Worm (Caenorhabditis elegans) whole organism, L4 larva: ENCODE results near the gene ttr-24.

Source experiments
- F49E8.2 ChIP-seq: sonication (generic microtip); optimal IDR thresholded peaks from 2 replicates; lab custom pipeline; 2016; ENCODE audit warnings: missing compliant biosample characterization, mild to moderate bottlenecking, missing genetic modification characterization, borderline replicate concordance
- T20F7.1 ChIP-seq: fragments of 200-800 bp; sonication (Bioruptor generic); optimal IDR thresholded peaks from 2 replicates; lab custom pipeline; 2018; ENCODE audit warnings: mild to moderate bottlenecking, missing genetic modification characterization, missing compliant biosample characterization
- Y105C5A.15 ChIP-seq: fragments of 200-800 bp; sonication (Bioruptor generic); IDR thresholded peaks from 2 replicates; pipeline ENCODE4 v1.3.6; 2022; ENCODE audit warnings: missing genetic modification characterization, missing compliant biosample characterization
- Y75B8A.6 ChIP-seq: fragments of 200-800 bp; sonication (Bioruptor generic); IDR thresholded peaks from 2 replicates; pipeline ENCODE4 v1.3.6; 2022; ENCODE audit warnings: missing genetic modification reagents, missing genetic modification characterization, missing compliant biosample characterization
- ZK337.2 ChIP-seq: fragments of 200-800 bp; sonication (Bioruptor generic); IDR thresholded peaks from 2 replicates; pipeline ENCODE4 v1.3.6; 2022; ENCODE audit warnings: missing genetic modification reagents, missing genetic modification characterization, missing compliant biosample characterization
- aha-1 ChIP-seq: fragments of 150-350 bp; peaks from one replicate; lab custom pipeline; 2014; ENCODE audit warnings: missing biosample characterization, missing genetic modification characterization
- ceh-20 ChIP-seq: fragments of 200-800 bp; sonication (Bioruptor generic); IDR thresholded peaks from 2 replicates; pipeline ENCODE4 v1.3.6; 2022; ENCODE audit warnings: missing genetic modification reagents, missing genetic modification characterization, missing compliant biosample characterization
- ceh-32 ChIP-seq: sonication (generic microtip); optimal IDR thresholded peaks from 2 replicates; lab custom pipeline; 2016; ENCODE audit warnings: mild to moderate bottlenecking, missing genetic modification characterization, missing compliant biosample characterization; ENCODE audit not compliant: poor library complexity
- ceh-62 ChIP-seq: sonication (generic microtip); optimal IDR thresholded peaks from 2 replicates; lab custom pipeline; 2017; ENCODE audit warnings: missing biosample characterization, missing genetic modification characterization
- ceh-82 ChIP-seq: sonication (generic microtip); optimal IDR thresholded peaks from 2 replicates; lab custom pipeline; 2017; ENCODE audit warnings: missing biosample characterization, missing genetic modification characterization
- ces-1 ChIP-seq: fragments of 150-350 bp; sonication (generic microtip); optimal IDR thresholded peaks from 4 replicates; lab custom pipeline; 2014; ENCODE audit warnings: missing biosample characterization, missing genetic modification reagents, missing genetic modification characterization
- daf-16 ChIP-seq, 3 experiments: sonication (generic microtip); optimal IDR thresholded peaks; 2 replicates each; lab custom pipeline; 2016 to 2017; ENCODE audit warnings: missing genetic modification characterization in 3 of 3, missing genetic modification reagents in 3 of 3, mild to moderate bottlenecking in 2 of 3, missing compliant biosample characterization in 2 of 3, missing biosample characterization in 1 of 3, moderate library complexity in 1 of 3
- daf-19 ChIP-seq: fragments of 200-800 bp; sonication (Bioruptor generic); conservative IDR thresholded peaks from 2 replicates; pipeline ENCODE4 v1.3.6; 2022; ENCODE audit warnings: missing genetic modification characterization, missing compliant biosample characterization
- dpl-1 ChIP-seq: fragments of 150-350 bp; optimal IDR thresholded peaks from 2 replicates; lab custom pipeline; 2014; ENCODE audit warnings: missing biosample characterization, missing genetic modification reagents, missing genetic modification characterization
- duxl-1 ChIP-seq: sonication (generic microtip); optimal IDR thresholded peaks from 2 replicates; lab custom pipeline; 2016; ENCODE audit warnings: mild to moderate bottlenecking, missing genetic modification characterization, moderate library complexity, missing compliant biosample characterization; ENCODE audit not compliant: poor library complexity
- dve-1 ChIP-seq: sonication (generic microtip); optimal IDR thresholded peaks from 2 replicates; lab custom pipeline; 2017; ENCODE audit warnings: antibody characterized with exemption, mild to moderate bottlenecking, missing genetic modification characterization, missing compliant biosample characterization; ENCODE audit not compliant: insufficient read depth
- fkh-10 ChIP-seq: fragments of 150-350 bp; optimal IDR thresholded peaks from 2 replicates; lab custom pipeline; 2014; ENCODE audit warnings: missing biosample characterization, missing genetic modification reagents, missing genetic modification characterization
- hlh-30 ChIP-seq: sonication (generic microtip); optimal IDR thresholded peaks from 2 replicates; lab custom pipeline; 2017; ENCODE audit warnings: antibody characterized with exemption, mild to moderate bottlenecking, missing genetic modification characterization, missing compliant biosample characterization; ENCODE audit not compliant: insufficient read depth
- hmg-1.1 ChIP-seq: fragments of 200-800 bp; sonication (Bioruptor generic); IDR thresholded peaks from 2 replicates; pipeline ENCODE4 v1.3.6; 2022; ENCODE audit warnings: missing genetic modification reagents, missing genetic modification characterization, missing compliant biosample characterization
- jun-1 ChIP-seq: fragments of 150-350 bp; optimal IDR thresholded peaks from 2 replicates; lab custom pipeline; 2014; ENCODE audit warnings: missing biosample characterization, missing genetic modification reagents, missing genetic modification characterization
- lin-1 ChIP-seq: fragments of 200-800 bp; sonication (Bioruptor generic); IDR thresholded peaks from 2 replicates; pipeline ENCODE4 v1.3.6; 2022; ENCODE audit warnings: missing genetic modification reagents, missing genetic modification characterization, missing compliant biosample characterization
- lin-39 ChIP-seq: fragments of 150-350 bp; optimal IDR thresholded peaks from 2 replicates; lab custom pipeline; 2014; ENCODE audit warnings: missing biosample characterization, missing genetic modification reagents, missing genetic modification characterization
- madf-9 ChIP-seq: fragments of 200-800 bp; sonication (Bioruptor generic); conservative IDR thresholded peaks from 2 replicates; pipeline ENCODE4 v1.3.6; 2022; ENCODE audit warnings: missing genetic modification reagents, missing genetic modification characterization, missing compliant biosample characterization
- mdl-1 ChIP-seq, 2 experiments: fragments of 150-350 bp in 1 of 2; sonication (generic microtip) in 1 of 2; optimal IDR thresholded peaks; 2 replicates each; lab custom pipeline; 2014 to 2017; ENCODE audit warnings: missing biosample characterization in 2 of 2, missing genetic modification characterization in 2 of 2
- mdt-29 ChIP-seq: fragments of 200-800 bp; sonication (Bioruptor generic); IDR thresholded peaks from 2 replicates; pipeline ENCODE4 v1.3.6; 2022; ENCODE audit warnings: missing genetic modification reagents, missing genetic modification characterization, missing compliant biosample characterization
- nhr-102 ChIP-seq: sonication (generic microtip); optimal IDR thresholded peaks from 2 replicates; lab custom pipeline; 2016; ENCODE audit warnings: mild to moderate bottlenecking, missing genetic modification characterization, moderate library complexity, missing compliant biosample characterization
- nhr-11 ChIP-seq: fragments of 150-350 bp; optimal IDR thresholded peaks from 2 replicates; lab custom pipeline; 2014; ENCODE audit warnings: missing biosample characterization, missing genetic modification characterization
- nhr-6 ChIP-seq: fragments of 150-350 bp; optimal IDR thresholded peaks from 2 replicates; lab custom pipeline; 2014; ENCODE audit warnings: missing biosample characterization, missing genetic modification characterization
- nhr-76 ChIP-seq: fragments of 150-350 bp; optimal IDR thresholded peaks from 2 replicates; lab custom pipeline; 2014; ENCODE audit warnings: missing biosample characterization, missing genetic modification characterization
- nhr-77 ChIP-seq: fragments of 150-350 bp; optimal IDR thresholded peaks from 2 replicates; lab custom pipeline; 2014; ENCODE audit warnings: missing biosample characterization, missing genetic modification characterization
- rbr-2 ChIP-seq: sonication (generic microtip); optimal IDR thresholded peaks from 2 replicates; lab custom pipeline; 2016; ENCODE audit warnings: missing genotype, missing genetic modification characterization, missing compliant biosample characterization
- saeg-2 ChIP-seq: fragments of 200-800 bp; sonication (Bioruptor generic); IDR thresholded peaks from 2 replicates; pipeline ENCODE4 v1.3.6; 2022; ENCODE audit warnings: missing genetic modification reagents, missing genetic modification characterization, missing compliant biosample characterization
- skn-1 ChIP-seq: fragments of 150-350 bp; optimal IDR thresholded peaks from 2 replicates; lab custom pipeline; 2014; ENCODE audit warnings: missing biosample characterization, missing genetic modification characterization
- snpc-1.2 ChIP-seq: fragments of 200-800 bp; sonication (Bioruptor generic); IDR thresholded peaks from 2 replicates; pipeline ENCODE4 v1.3.6; 2022; ENCODE audit warnings: missing genetic modification reagents, missing genetic modification characterization, missing compliant biosample characterization
- spr-1 ChIP-seq: sonication (generic microtip); optimal IDR thresholded peaks from 2 replicates; lab custom pipeline; 2016; ENCODE audit warnings: mild to moderate bottlenecking, missing genetic modification characterization, missing compliant biosample characterization
- tag-97 ChIP-seq: fragments of 200-800 bp; sonication (Bioruptor generic); IDR thresholded peaks from 2 replicates; pipeline ENCODE4 v1.3.6; 2022; ENCODE audit warnings: missing genetic modification characterization, missing compliant biosample characterization
- tra-1 ChIP-seq: fragments of 200-800 bp; sonication (Bioruptor generic); IDR thresholded peaks from 2 replicates; pipeline ENCODE4 v1.3.6; 2022; ENCODE audit warnings: missing genetic modification reagents, missing genetic modification characterization, missing compliant biosample characterization
- unc-39 ChIP-seq: sonication (generic microtip); optimal IDR thresholded peaks from 2 replicates; lab custom pipeline; 2017; ENCODE audit warnings: missing biosample characterization, missing genetic modification characterization
- unc-62 ChIP-seq, 3 experiments: fragments of 150-350 bp in 1 of 3; sonication (generic microtip); optimal IDR thresholded peaks in 2 of 3; peaks in 1 of 3; 1 replicate in 1 of 3; 2 replicates in 2 of 3; lab custom pipeline; 2014 to 2017; ENCODE audit warnings: missing biosample characterization in 3 of 3, missing genetic modification characterization in 3 of 3, missing genetic modification reagents in 3 of 3, missing genotype in 1 of 3
- vab-7 ChIP-seq: fragments of 200-800 bp; sonication (Bioruptor generic); IDR thresholded peaks from 2 replicates; pipeline ENCODE4 v1.3.6; 2022; ENCODE audit warnings: missing genetic modification reagents, missing genetic modification characterization, missing compliant biosample characterization
- zfp-3 ChIP-seq: fragments of 200-800 bp; sonication (Bioruptor generic); conservative IDR thresholded peaks from 2 replicates; pipeline ENCODE4 v1.3.6; 2022; ENCODE audit warnings: missing genetic modification reagents, missing genetic modification characterization, missing compliant biosample characterization
- zip-11 ChIP-seq: fragments of 200-800 bp; sonication (Bioruptor generic); IDR thresholded peaks from 2 replicates; pipeline ENCODE4 v1.3.6; 2022; ENCODE audit warnings: missing genetic modification characterization, missing compliant biosample characterization
- zip-2 ChIP-seq: fragments of 150-350 bp; optimal IDR thresholded peaks from 2 replicates; lab custom pipeline; 2014; ENCODE audit warnings: missing biosample characterization, missing genetic modification characterization

The ttr-24 gene

ce11 chrV:18581393-18582113, 25.1 kb upstream of the ttr-24 start:
- peak in 1 of 2 experiments; percentile 72 for TF ChIP-seq unc-62 (GFP tag; optimal IDR thresholded peaks at IDR 0.05 in 1 of 2; lab: Kevin White, UChicago)
- TF ChIP-seq unc-62 (tag; optimal IDR thresholded peaks at IDR 0.05; lab: Kevin White, UChicago): no peak
- TF ChIP-seq Y75B8A.6: no peak
- TF ChIP-seq skn-1: no peak
- TF ChIP-seq zip-2 (tag; lab: Kevin White, UChicago): no peak
- no peak for TF ChIP-seq madf-9 (GFP tag; lab: Robert Waterston, UW)
- TF ChIP-seq saeg-2: no peak
- TF ChIP-seq ces-1 (GFP tag; lab: Kevin White, UChicago): no peak
- TF ChIP-seq ceh-32 (tag; lab: Kevin White, UChicago): no peak
- TF ChIP-seq dpl-1 (GFP tag; lab: Kevin White, UChicago): no peak
- TF ChIP-seq ceh-20 (GFP tag; lab: Robert Waterston, UW): 0 out of 2 replicates have a peak, but pooled peaks have one; percentile 13
- TF ChIP-seq daf-19 (GFP tag; lab: Robert Waterston, UW): no peak
- no peak for TF ChIP-seq snpc-1.2
- peak; percentile 59 for TF ChIP-seq nhr-11 (tag; lab: Kevin White, UChicago)
- TF ChIP-seq hlh-30 (tag; lab: Kevin White, UChicago): peak; percentile 19
- TF ChIP-seq daf-16 (GFP tag; optimal IDR thresholded peaks at IDR 0.05; lab: Kevin White, UChicago): peak in 1 of 2 experiments; percentile 48
- no peak for TF ChIP-seq daf-16 (tag; optimal IDR thresholded peaks at IDR 0.05; lab: Kevin White, UChicago)
- no peak for TF ChIP-seq mdl-1 (tag; optimal IDR thresholded peaks at IDR 0.05; lab: Kevin White, UChicago)

ce11 chrV:18579684-18580083, 23.2 kb upstream of the ttr-24 start, which contains the start of gene Y51A2D.13:
TSS of gene Y51A2D.13 (minus strand) at chrV:18579784.
- TF ChIP-seq nhr-77 (tag; lab: Kevin White, UChicago) (no peak), aha-1 (tag; lab: Kevin White, UChicago) (no peak), daf-19 (GFP tag; lab: Robert Waterston, UW) (no peak), hmg-1.1 (GFP tag; lab: Robert Waterston, UW) (no peak), T20F7.1 (GFP tag; lab: Kevin White, UChicago) (no peak), nhr-6 (tag; lab: Kevin White, UChicago) (no peak), lin-39 (tag; lab: Kevin White, UChicago) (no peak), daf-16 (GFP tag; optimal IDR thresholded peaks at IDR 0.05; lab: Kevin White, UChicago) (no peak), daf-16 (tag; optimal IDR thresholded peaks at IDR 0.05; lab: Kevin White, UChicago) (no peak), tra-1 (GFP tag; lab: Robert Waterston, UW) (no peak), tag-97 (no peak), ZK337.2 (GFP tag; lab: Robert Waterston, UW) (no peak)

ce11 chrV:18578306-18578705, 21.9 kb upstream of the ttr-24 start:
- TF ChIP-seq F49E8.2 (tag; lab: Kevin White, UChicago): no peak
- no peak for TF ChIP-seq ceh-20 (GFP tag; lab: Robert Waterston, UW)
- peak; percentile 77 for TF ChIP-seq dve-1 (tag; lab: Kevin White, UChicago)
- no peak for TF ChIP-seq jun-1
- no peak for TF ChIP-seq madf-9 (GFP tag; lab: Robert Waterston, UW)
- no peak for TF ChIP-seq zip-2 (tag; lab: Kevin White, UChicago)
- no peak for TF ChIP-seq ceh-82 (tag; lab: Kevin White, UChicago)
- TF ChIP-seq nhr-76 (tag; lab: Kevin White, UChicago): no peak
- TF ChIP-seq unc-39 (tag; lab: Kevin White, UChicago): no peak
- no peak for TF ChIP-seq duxl-1 (tag; lab: Kevin White, UChicago)
- no peak for TF ChIP-seq rbr-2 (tag; lab: Kevin White, UChicago)
- TF ChIP-seq vab-7 (GFP tag; lab: Robert Waterston, UW): no peak
- TF ChIP-seq nhr-102 (tag; lab: Kevin White, UChicago): peak; percentile 3
- no peak for TF ChIP-seq lin-1 (GFP tag; lab: Robert Waterston, UW)
- no peak for TF ChIP-seq fkh-10 (GFP tag; lab: Kevin White, UChicago)
- TF ChIP-seq ceh-62 (tag; lab: Kevin White, UChicago): no peak
- TF ChIP-seq hlh-30 (tag; lab: Kevin White, UChicago): peak; percentile 13
- TF ChIP-seq Y105C5A.15 (GFP tag; lab: Robert Waterston, UW): no peak
- TF ChIP-seq saeg-2: no peak
- no peak for TF ChIP-seq ces-1 (GFP tag; lab: Kevin White, UChicago)
- TF ChIP-seq tag-97: no peak
- TF ChIP-seq daf-16 (GFP tag; optimal IDR thresholded peaks at IDR 0.05; lab: Kevin White, UChicago): no peak
- peak; percentile 77 for TF ChIP-seq daf-16 (tag; optimal IDR thresholded peaks at IDR 0.05; lab: Kevin White, UChicago)
- TF ChIP-seq lin-39 (tag; lab: Kevin White, UChicago): no peak
- no peak for TF ChIP-seq zfp-3 (GFP tag; lab: Robert Waterston, UW)
- no peak for TF ChIP-seq spr-1 (tag; lab: Kevin White, UChicago)
- TF ChIP-seq mdl-1 (tag; optimal IDR thresholded peaks at IDR 0.05; lab: Kevin White, UChicago): no peak
- no peak for TF ChIP-seq mdt-29 (GFP tag; lab: Robert Waterston, UW)
- no peak for TF ChIP-seq zip-11
